Worm (Caenorhabditis elegans): ENCODE results near the gene F54D10.4.

Gene F54D10.4

ce11 chrII:3810550-3810949, 3.7 kb upstream of the F54D10.4 start:
- no peak for TF ChIP-seq mdl-1 (tag; optimal IDR thresholded peaks at IDR 0.05)
- TF ChIP-seq nhr-77 (tag; optimal IDR thresholded peaks at IDR 0.05): no peak
- TF ChIP-seq nhr-237 (tag; optimal IDR thresholded peaks at IDR 0.05): no peak
- peak; percentile 70 for TF ChIP-seq F13H6.1 (tag; optimal IDR thresholded peaks at IDR 0.05)
- no peak for TF ChIP-seq sem-4 (tag; optimal IDR thresholded peaks at IDR 0.05)
- TF ChIP-seq blmp-1 (tag; optimal IDR thresholded peaks at IDR 0.05; ENCODE audit: insufficient read depth): no peak
- TF ChIP-seq mbf-1 (tag; optimal IDR thresholded peaks at IDR 0.05): no peak
- no peak for TF ChIP-seq ZK546.5 (tag; optimal IDR thresholded peaks at IDR 0.05)
- TF ChIP-seq ceh-16 (tag; optimal IDR thresholded peaks at IDR 0.05): no peak
- TF ChIP-seq nhr-12 (tag; optimal IDR thresholded peaks at IDR 0.05): no peak
- TF ChIP-seq nhr-10 (tag; optimal IDR thresholded peaks at IDR 0.05): no peak
- TF ChIP-seq nhr-21 (tag; optimal IDR thresholded peaks at IDR 0.05): no peak
- TF ChIP-seq ceh-82 (tag; optimal IDR thresholded peaks at IDR 0.05): no peak
- TF ChIP-seq unc-62 (GFP tag; optimal IDR thresholded peaks at IDR 0.05): no peak
- peak; percentile 61 for TF ChIP-seq crh-2 (tag; optimal IDR thresholded peaks at IDR 0.05)
- TF ChIP-seq gmeb-1 (tag; optimal IDR thresholded peaks at IDR 0.05): peak; percentile 40
- TF ChIP-seq egl-27 (tag; optimal IDR thresholded peaks at IDR 0.05): no peak
- TF ChIP-seq aly-2 (tag; optimal IDR thresholded peaks at IDR 0.05): no peak
- no peak for TF ChIP-seq lin-39 (tag; optimal IDR thresholded peaks at IDR 0.05)
- TF ChIP-seq skn-1 (tag; optimal IDR thresholded peaks at IDR 0.05): no peak
- TF ChIP-seq sma-3 (GFP tag; optimal IDR thresholded peaks at IDR 0.05): peak; percentile 23
- peak in 1 of 2 experiments; percentile 59 for TF ChIP-seq lsy-2 (tag; optimal IDR thresholded peaks at IDR 0.05)
- TF ChIP-seq elt-1 (tag; optimal IDR thresholded peaks at IDR 0.05): no peak
- TF ChIP-seq elt-3 (tag; optimal IDR thresholded peaks at IDR 0.05): no peak
- peak; percentile 44 for TF ChIP-seq fos-1 (tag; optimal IDR thresholded peaks at IDR 0.05)
- TF ChIP-seq ama-1 (optimal IDR thresholded peaks at IDR 0.05): no peak
- TF ChIP-seq nhr-129 (tag; optimal IDR thresholded peaks at IDR 0.05): no peak
- TF ChIP-seq alr-1 (tag; optimal IDR thresholded peaks at IDR 0.05): no peak
- peak; percentile 39 for TF ChIP-seq lin-13 (GFP tag; optimal IDR thresholded peaks at IDR 0.05)
- TF ChIP-seq snpc-4 (tag; optimal IDR thresholded peaks at IDR 0.05): no peak
- no peak for TF ChIP-seq zag-1 (tag; optimal IDR thresholded peaks at IDR 0.05)
- no peak for TF ChIP-seq ztf-4 (tag; optimal IDR thresholded peaks at IDR 0.05)
- TF ChIP-seq dmd-4 (tag; optimal IDR thresholded peaks at IDR 0.05): no peak
- TF ChIP-seq Y55F3AM.14 (GFP tag; optimal IDR thresholded peaks at IDR 0.05): no peak
- TF ChIP-seq C34F6.9 (tag; optimal IDR thresholded peaks at IDR 0.05): peak; percentile 68
- no peak for TF ChIP-seq nhr-23 (tag; optimal IDR thresholded peaks at IDR 0.05)
- no peak for TF ChIP-seq nhr-11 (tag; optimal IDR thresholded peaks at IDR 0.05)
- TF ChIP-seq mab-5 (tag; optimal IDR thresholded peaks at IDR 0.05): no peak
- TF ChIP-seq peb-1 (tag; optimal IDR thresholded peaks at IDR 0.05): no peak
- no peak for TF ChIP-seq nhr-25 (tag; optimal IDR thresholded peaks at IDR 0.05)
- TF ChIP-seq lin-11 (tag; optimal IDR thresholded peaks at IDR 0.05): no peak
- TF ChIP-seq nhr-6 (tag; optimal IDR thresholded peaks at IDR 0.05): no peak
- no peak for TF ChIP-seq R02D3.7 (tag; optimal IDR thresholded peaks at IDR 0.05)
- TF ChIP-seq sma-9 (GFP tag; optimal IDR thresholded peaks at IDR 0.05): peak; percentile 10
- no peak for TF ChIP-seq sma-9 (tag; optimal IDR thresholded peaks at IDR 0.05)
- no peak for TF ChIP-seq unc-39 (tag; optimal IDR thresholded peaks at IDR 0.05)
- no peak for TF ChIP-seq ztf-11 (tag; optimal IDR thresholded peaks at IDR 0.05)
- TF ChIP-seq ztf-1 (GFP tag; conservative IDR thresholded peaks at IDR 0.05): no peak
- TF ChIP-seq unc-55 (GFP tag; optimal IDR thresholded peaks at IDR 0.05): peak; percentile 40

- no peak for TF ChIP-seq F13H6.1 (tag; optimal IDR thresholded peaks at IDR 0.05)
- no peak for TF ChIP-seq egl-27 (tag; optimal IDR thresholded peaks at IDR 0.05)
- no peak for TF ChIP-seq skn-1 (tag; optimal IDR thresholded peaks at IDR 0.05)
- no peak for TF ChIP-seq nhr-11 (tag; optimal IDR thresholded peaks at IDR 0.05)
- TF ChIP-seq zag-1 (tag; optimal IDR thresholded peaks at IDR 0.05): no peak
- no peak for TF ChIP-seq R02D3.7 (tag; optimal IDR thresholded peaks at IDR 0.05)
- TF ChIP-seq nhr-23 (tag; optimal IDR thresholded peaks at IDR 0.05): no peak
- TF ChIP-seq ceh-16 (tag; optimal IDR thresholded peaks at IDR 0.05): no peak
- TF ChIP-seq elt-1 (tag; optimal IDR thresholded peaks at IDR 0.05): no peak
- no peak for TF ChIP-seq ceh-82 (tag; optimal IDR thresholded peaks at IDR 0.05)
- no peak for TF ChIP-seq sma-3 (GFP tag; optimal IDR thresholded peaks at IDR 0.05)
- no peak for TF ChIP-seq nhr-6 (tag; optimal IDR thresholded peaks at IDR 0.05)
- TF ChIP-seq lin-13 (GFP tag; optimal IDR thresholded peaks at IDR 0.05): no peak
- TF ChIP-seq Y55F3AM.14 (GFP tag; optimal IDR thresholded peaks at IDR 0.05): no peak
- TF ChIP-seq gmeb-1 (tag; optimal IDR thresholded peaks at IDR 0.05): no peak
- no peak for TF ChIP-seq nhr-77 (tag; optimal IDR thresholded peaks at IDR 0.05)
- TF ChIP-seq peb-1 (tag; optimal IDR thresholded peaks at IDR 0.05): no peak
- no peak for TF ChIP-seq mab-5 (tag; optimal IDR thresholded peaks at IDR 0.05)
These were observed 1.8 kb upstream of the F54D10.4 start for ce11 chrII:3808643-3809042.
